Worm (Caenorhabditis elegans) whole organism, L1 larva: ENCODE data around the gene ZC250.5.

Experiments used
- C16A3.4 ChIP-seq: fragments of 150-350 bp; optimal IDR thresholded peaks from 2 replicates; lab custom pipeline; 2014; ENCODE audit warnings: missing biosample characterization, missing genetic modification characterization
- C34B4.2 ChIP-seq: sonication (generic microtip); optimal IDR thresholded peaks from 2 replicates; lab custom pipeline; 2017; ENCODE audit warnings: mild to moderate bottlenecking, missing genetic modification characterization, missing compliant biosample characterization
- Y116A8C.19 ChIP-seq: sonication (generic microtip); optimal IDR thresholded peaks from 2 replicates; lab custom pipeline; 2016; ENCODE audit warnings: missing compliant biosample characterization, missing genetic modification characterization, borderline replicate concordance
- aha-1 ChIP-seq: fragments of 150-350 bp; optimal IDR thresholded peaks from 2 replicates; lab custom pipeline; 2014; ENCODE audit warnings: missing biosample characterization, missing genetic modification characterization
- alr-1 ChIP-seq: fragments of 200-800 bp; sonication (Bioruptor generic); optimal IDR thresholded peaks from 2 replicates; lab custom pipeline; 2018; ENCODE audit warnings: borderline replicate concordance, mild to moderate bottlenecking, missing genetic modification characterization, missing compliant biosample characterization
- aly-2 ChIP-seq: fragments of 150-350 bp; optimal IDR thresholded peaks from 2 replicates; lab custom pipeline; 2014; ENCODE audit warnings: missing biosample characterization, missing genetic modification characterization
- blmp-1 ChIP-seq: fragments of 150-350 bp; optimal IDR thresholded peaks from 2 replicates; lab custom pipeline; 2014; ENCODE audit warnings: missing biosample characterization, missing genetic modification characterization
- ceh-63 ChIP-seq: fragments of 200-800 bp; sonication (Bioruptor generic); optimal IDR thresholded peaks from 2 replicates; lab custom pipeline; 2018; ENCODE audit warnings: mild to moderate bottlenecking, missing genetic modification characterization, missing compliant biosample characterization
- ceh-8 ChIP-seq: fragments of 200-800 bp; sonication (Bioruptor generic); optimal IDR thresholded peaks from 2 replicates; lab custom pipeline; 2018; ENCODE audit warnings: mild to moderate bottlenecking, missing genetic modification characterization, moderate library complexity, missing compliant biosample characterization
- ceh-82 ChIP-seq, 3 experiments: fragments of 150-350 bp in 1 of 3; sonication (generic microtip) in 2 of 3; optimal IDR thresholded peaks; 2 replicates each; lab custom pipeline; 2014 to 2017; ENCODE audit warnings: missing biosample characterization in 3 of 3, missing genetic modification characterization in 3 of 3
- ces-1 ChIP-seq: fragments of 150-350 bp; optimal IDR thresholded peaks from 2 replicates; lab custom pipeline; 2014; ENCODE audit warnings: missing biosample characterization, missing genetic modification reagents, missing genetic modification characterization
- dsc-1 ChIP-seq: sonication (generic microtip); optimal IDR thresholded peaks from 2 replicates; lab custom pipeline; 2016; ENCODE audit warnings: mild to moderate bottlenecking, missing genetic modification characterization, missing compliant biosample characterization
- efl-3 ChIP-seq: fragments of 200-800 bp; sonication (Bioruptor generic); optimal IDR thresholded peaks from 2 replicates; lab custom pipeline; 2018; ENCODE audit warnings: mild to moderate bottlenecking, missing genetic modification characterization, missing compliant biosample characterization
- egl-13 ChIP-seq: sonication (generic microtip); optimal IDR thresholded peaks from 2 replicates; lab custom pipeline; 2016; ENCODE audit warnings: missing genotype, missing genetic modification reagents, missing genetic modification characterization, missing compliant biosample characterization
- elt-2 ChIP-seq: sonication (generic microtip); optimal IDR thresholded peaks from 2 replicates; lab custom pipeline; 2016; ENCODE audit warnings: missing genetic modification characterization, mild to moderate bottlenecking, inconsistent platforms, missing compliant biosample characterization, missing genetic modification reagents
- elt-3 ChIP-seq, 6 experiments: fragments of 150-350 bp in 1 of 6; sonication (generic microtip); optimal IDR thresholded peaks; 2 replicates each; lab custom pipeline; 2017 to 2018; ENCODE audit warnings: missing biosample characterization in 6 of 6, missing genetic modification characterization in 6 of 6, inconsistent platforms in 1 of 6
- ets-5 ChIP-seq: fragments of 200-800 bp; sonication (Bioruptor generic); IDR thresholded peaks from 2 replicates; pipeline ENCODE4 v1.3.6; 2022; ENCODE audit warnings: missing genetic modification characterization, missing compliant biosample characterization
- fkh-4 ChIP-seq: sonication (generic microtip); optimal IDR thresholded peaks from 2 replicates; lab custom pipeline; 2016; ENCODE audit warnings: missing compliant biosample characterization, missing genetic modification characterization, borderline replicate concordance
- fkh-8 ChIP-seq: sonication (generic microtip); optimal IDR thresholded peaks from 2 replicates; lab custom pipeline; 2016; ENCODE audit warnings: mild to moderate bottlenecking, missing genetic modification characterization, missing compliant biosample characterization
- fos-1 ChIP-seq: fragments of 150-350 bp; optimal IDR thresholded peaks from 2 replicates; lab custom pipeline; 2014; ENCODE audit warnings: missing biosample characterization, missing genetic modification characterization
- hlh-17 ChIP-seq: fragments of 200-800 bp; sonication (Bioruptor generic); optimal IDR thresholded peaks from 2 replicates; lab custom pipeline; 2018; ENCODE audit warnings: missing genetic modification characterization, mild to moderate bottlenecking, missing compliant biosample characterization, moderate library complexity, borderline replicate concordance
- hlh-4 ChIP-seq: sonication (generic microtip); optimal IDR thresholded peaks from 2 replicates; lab custom pipeline; 2016; ENCODE audit warnings: mild to moderate bottlenecking, missing genetic modification characterization, missing compliant biosample characterization
- hpl-2 ChIP-seq: fragments of 150-350 bp; optimal IDR thresholded peaks from 2 replicates; lab custom pipeline; 2014; ENCODE audit warnings: missing biosample characterization, missing genetic modification reagents, missing genetic modification characterization
- lin-14 ChIP-seq: fragments of 200-800 bp; sonication (Bioruptor generic); optimal IDR thresholded peaks from 2 replicates; lab custom pipeline; 2018; ENCODE audit warnings: mild to moderate bottlenecking, missing genetic modification characterization, moderate library complexity, missing compliant biosample characterization
- lin-15B ChIP-seq: fragments of 150-350 bp; sonication (generic microtip); optimal IDR thresholded peaks from 3 replicates; lab custom pipeline; 2014; ENCODE audit warnings: missing biosample characterization, missing genetic modification characterization
- lin-35 ChIP-seq, 2 experiments: fragments of 150-350 bp; optimal IDR thresholded peaks; 2 replicates each; lab custom pipeline; 2014; ENCODE audit warnings: missing biosample characterization in 2 of 2, missing genetic modification characterization in 2 of 2, missing genetic modification reagents in 2 of 2
- lin-39 ChIP-seq: fragments of 150-350 bp; optimal IDR thresholded peaks from 2 replicates; lab custom pipeline; 2014; ENCODE audit warnings: missing biosample characterization, missing genetic modification reagents, missing genetic modification characterization
- nhr-11 ChIP-seq: fragments of 150-350 bp; optimal IDR thresholded peaks from 2 replicates; lab custom pipeline; 2014; ENCODE audit warnings: missing biosample characterization, missing genetic modification characterization
- nhr-12 ChIP-seq: sonication (generic microtip); optimal IDR thresholded peaks from 2 replicates; lab custom pipeline; 2017; ENCODE audit warnings: missing biosample characterization, missing genetic modification characterization
- nhr-237 ChIP-seq: fragments of 150-350 bp; optimal IDR thresholded peaks from 2 replicates; lab custom pipeline; 2014; ENCODE audit warnings: missing biosample characterization, missing genetic modification characterization
- nhr-28 ChIP-seq: fragments of 150-350 bp; optimal IDR thresholded peaks from 2 replicates; lab custom pipeline; 2014; ENCODE audit warnings: missing biosample characterization, missing genetic modification characterization
- nhr-47 ChIP-seq: sonication (generic microtip); optimal IDR thresholded peaks from 2 replicates; lab custom pipeline; 2016; ENCODE audit warnings: mild to moderate bottlenecking, missing genetic modification characterization, moderate library complexity, missing compliant biosample characterization
- nhr-71 ChIP-seq: sonication (generic microtip); optimal IDR thresholded peaks from 2 replicates; lab custom pipeline; 2016; ENCODE audit warnings: mild to moderate bottlenecking, missing genetic modification characterization, moderate library complexity, missing compliant biosample characterization
- nhr-84 ChIP-seq: sonication (generic microtip); optimal IDR thresholded peaks from 2 replicates; lab custom pipeline; 2017; ENCODE audit warnings: missing biosample characterization, missing genetic modification characterization
- nhr-85 ChIP-seq: sonication (generic microtip); peaks from one replicate; lab custom pipeline; 2016; ENCODE audit warnings: missing genetic modification characterization, inconsistent platforms, missing compliant biosample characterization
- nhr-90 ChIP-seq: sonication (generic microtip); optimal IDR thresholded peaks from 2 replicates; lab custom pipeline; 2016; ENCODE audit warnings: mild to moderate bottlenecking, missing genetic modification characterization, missing compliant biosample characterization; ENCODE audit not compliant: poor library complexity
- pax-3 ChIP-seq: fragments of 200-800 bp; sonication (Bioruptor generic); optimal IDR thresholded peaks from 2 replicates; lab custom pipeline; 2018; ENCODE audit warnings: mild to moderate bottlenecking, missing genetic modification characterization, moderate library complexity, missing compliant biosample characterization
- pqm-1 ChIP-seq: sonication (generic microtip); optimal IDR thresholded peaks from 3 replicates; lab custom pipeline; 2017; ENCODE audit warnings: missing biosample characterization, missing genetic modification characterization
- snpc-4 ChIP-seq: fragments of 150-350 bp; optimal IDR thresholded peaks from 2 replicates; lab custom pipeline; 2014; ENCODE audit warnings: missing biosample characterization, missing genetic modification characterization
- snu-23 ChIP-seq: sonication (generic microtip); optimal IDR thresholded peaks from 2 replicates; lab custom pipeline; 2016; ENCODE audit warnings: missing genetic modification characterization, missing compliant biosample characterization
- sox-4 ChIP-seq: sonication (generic microtip); optimal IDR thresholded peaks from 2 replicates; lab custom pipeline; 2016; ENCODE audit warnings: missing genetic modification characterization, missing compliant biosample characterization
- sptf-1 ChIP-seq: fragments of 150-350 bp; optimal IDR thresholded peaks from 2 replicates; lab custom pipeline; 2014; ENCODE audit warnings: missing biosample characterization, missing genetic modification characterization
- tbx-2 ChIP-seq: sonication (generic microtip); optimal IDR thresholded peaks from 2 replicates; lab custom pipeline; 2016; ENCODE audit warnings: missing genetic modification characterization, missing compliant biosample characterization
- tlp-1 ChIP-seq: fragments of 150-350 bp; optimal IDR thresholded peaks from 2 replicates; lab custom pipeline; 2014; ENCODE audit warnings: missing biosample characterization, missing genetic modification characterization
- unc-130 ChIP-seq: fragments of 150-350 bp; optimal IDR thresholded peaks from 2 replicates; lab custom pipeline; 2017; ENCODE audit warnings: missing biosample characterization, missing genetic modification characterization, inconsistent platforms
- vab-15 ChIP-seq: sonication (generic microtip); optimal IDR thresholded peaks from 2 replicates; lab custom pipeline; 2017; ENCODE audit warnings: missing genotype, mild to moderate bottlenecking, missing genetic modification characterization, missing compliant biosample characterization
- xbp-1 ChIP-seq: sonication (generic microtip); optimal IDR thresholded peaks from 2 replicates; lab custom pipeline; 2016; ENCODE audit warnings: missing genetic modification characterization, missing compliant biosample characterization
- zag-1 ChIP-seq: fragments of 150-350 bp; optimal IDR thresholded peaks from 2 replicates; lab custom pipeline; 2014; ENCODE audit warnings: missing biosample characterization, missing genetic modification characterization
- ztf-11 ChIP-seq, 2 experiments: sonication (generic microtip); optimal IDR thresholded peaks; 2 replicates each; lab custom pipeline; 2016 to 2017; ENCODE audit warnings: missing genetic modification characterization in 2 of 2, missing biosample characterization in 1 of 2, missing compliant biosample characterization in 1 of 2
- ztf-4 ChIP-seq: fragments of 150-350 bp; optimal IDR thresholded peaks from 2 replicates; lab custom pipeline; 2014; ENCODE audit warnings: missing biosample characterization, missing genetic modification characterization

ZC250.5 gene

ce11 chrV:5779984-5780383 lies 25.6 kb upstream of the ZC250.5 start (continued):
- TF ChIP-seq nhr-47 (tag; lab: Kevin White, UChicago) (no peak), blmp-1 (no peak)
- TF ChIP-seq, all 84 proteins: peak for 15

- peak in 3 of 6 experiments; percentile 11 to 74 (median 51) for TF ChIP-seq elt-3 (tag; optimal IDR thresholded peaks at IDR 0.05; lab: Kevin White, UChicago)
- TF ChIP-seq hlh-4 (tag; lab: Kevin White, UChicago) = no peak
- no peak for TF ChIP-seq nhr-28 (tag; lab: Kevin White, UChicago)
- TF ChIP-seq lin-14 (GFP tag; lab: Kevin White, UChicago) = peak; percentile 92
- peak; percentile 0 to 41 for TF ChIP-seq lin-35 (GFP tag; optimal IDR thresholded peaks at IDR 0.05; lab: Kevin White, UChicago)
- TF ChIP-seq fkh-8 (tag; lab: Kevin White, UChicago) = no peak
- TF ChIP-seq nhr-237 (tag; lab: Kevin White, UChicago) = no peak
- TF ChIP-seq blmp-1 = peak; percentile 28
- no peak for TF ChIP-seq alr-1 (tag; lab: Kevin White, UChicago)
- peak; percentile 23 for TF ChIP-seq ztf-4 (tag; lab: Kevin White, UChicago)
- TF ChIP-seq unc-130 (tag; lab: Kevin White, UChicago) = no peak
- TF ChIP-seq elt-2 (tag; lab: Kevin White, UChicago) = peak; percentile 80
- peak; percentile 81 for TF ChIP-seq nhr-85 (tag; lab: Kevin White, UChicago)
- TF ChIP-seq efl-3 (GFP tag; lab: Kevin White, UChicago) = no peak
- no peak for TF ChIP-seq pax-3
- no peak for TF ChIP-seq fkh-4
- no peak for TF ChIP-seq ceh-63 (GFP tag; lab: Kevin White, UChicago)
- TF ChIP-seq lin-39 = no peak
- TF ChIP-seq pqm-1 (tag; lab: Kevin White, UChicago) = no peak
- no peak for TF ChIP-seq ceh-8 (GFP tag; lab: Kevin White, UChicago)
- TF ChIP-seq ets-5 (GFP tag; lab: Robert Waterston, UW) = no peak
- no peak for TF ChIP-seq hpl-2
- no peak for TF ChIP-seq vab-15 (tag; lab: Kevin White, UChicago)
- peak; percentile 58 for TF ChIP-seq nhr-47 (tag; lab: Kevin White, UChicago)
- peak; percentile 72 for TF ChIP-seq snu-23
- TF ChIP-seq ceh-82 (tag; optimal IDR thresholded peaks at IDR 0.05; lab: Kevin White, UChicago) = peak; percentile 31 to 78 (median 41)
- TF ChIP-seq nhr-11 = no peak
- no peak for TF ChIP-seq aly-2 (tag; lab: Kevin White, UChicago)
- no peak for TF ChIP-seq egl-13 (tag; lab: Kevin White, UChicago)
- TF ChIP-seq aha-1 (tag; lab: Kevin White, UChicago) = no peak
- no peak for TF ChIP-seq dsc-1
- TF ChIP-seq tbx-2 (tag; lab: Kevin White, UChicago) = peak; percentile 34
- no peak for TF ChIP-seq ztf-11 (tag; optimal IDR thresholded peaks at IDR 0.05; lab: Kevin White, UChicago)
- no peak for TF ChIP-seq C34B4.2 (tag; lab: Kevin White, UChicago)
- no peak for TF ChIP-seq Y116A8C.19 (tag; lab: Kevin White, UChicago)
- no peak for TF ChIP-seq sptf-1
- no peak for TF ChIP-seq nhr-84
- peak; percentile 83 for TF ChIP-seq nhr-90 (tag; lab: Kevin White, UChicago)
- TF ChIP-seq fos-1 (tag; lab: Kevin White, UChicago) = no peak
- no peak for TF ChIP-seq ces-1 (GFP tag; lab: Kevin White, UChicago)
- TF ChIP-seq hlh-17 (GFP tag; lab: Kevin White, UChicago) = no peak
- TF ChIP-seq lin-15B (tag; lab: Kevin White, UChicago) = no peak
- no peak for TF ChIP-seq zag-1
- TF ChIP-seq C16A3.4 (tag; lab: Kevin White, UChicago) = peak; percentile 53
- TF ChIP-seq nhr-12 (tag; lab: Kevin White, UChicago) = no peak
- TF ChIP-seq snpc-4 = no peak
- TF ChIP-seq nhr-71 (tag; lab: Kevin White, UChicago) = peak; percentile 77
- no peak for TF ChIP-seq sox-4 (tag; lab: Kevin White, UChicago)
- TF ChIP-seq tlp-1 = no peak
- peak; percentile 8 for TF ChIP-seq xbp-1
These were observed 24.7 kb upstream of the ZC250.5 start, which contains the start of gene F44E7.5 for ce11 chrV:5780713-5781360. Gene F44E7.5 (minus strand): TSS chrV:5780922.
